Fruit fly (Drosophila melanogaster): ENCODE results near the gene Osi6.

Gene Osi6

DNA sequence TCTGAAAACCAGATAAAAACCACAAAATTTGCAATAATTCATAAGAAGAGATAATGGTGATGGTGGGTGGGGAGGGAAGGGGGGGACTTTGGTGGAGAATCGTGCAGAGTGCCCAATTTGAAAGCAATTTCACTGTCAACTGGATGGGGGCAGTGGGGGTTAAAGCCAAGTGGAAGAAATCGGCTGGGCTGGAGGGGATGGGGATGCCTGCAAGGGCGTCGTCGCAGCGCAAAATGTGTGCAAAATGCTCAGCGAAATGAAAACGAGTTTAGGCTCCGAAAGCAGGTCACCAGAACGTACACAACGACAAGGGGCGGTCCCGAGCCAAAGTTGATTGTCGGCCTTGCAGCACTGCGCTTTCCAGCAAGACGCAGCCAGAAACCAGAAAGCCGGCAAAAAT lies 18.3 kb downstream of the Osi6 start:
- TF ChIP-seq pad (GFP tag; optimal IDR thresholded peaks at IDR 0.05) (no peak), bab1 (GFP tag; optimal IDR thresholded peaks at IDR 0.05) (no peak), CG1620 (GFP tag; optimal IDR thresholded peaks at IDR 0.05) (no peak), cic (GFP tag; optimal IDR thresholded peaks at IDR 0.05) (no peak), tj (GFP tag; optimal IDR thresholded peaks at IDR 0.05) (no peak), CG12768 (GFP tag; optimal IDR thresholded peaks at IDR 0.05) (no peak), Clk (GFP tag; optimal IDR thresholded peaks at IDR 0.05) (no peak), CG7101 (tag; optimal IDR thresholded peaks at IDR 0.05) (no peak), CG5204 (GFP tag; optimal IDR thresholded peaks at IDR 0.05) (no peak), ovo (GFP tag; optimal IDR thresholded peaks at IDR 0.05) (no peak), CG11617 (GFP tag; optimal IDR thresholded peaks at IDR 0.05) (no peak), Crg-1 (GFP tag; optimal IDR thresholded peaks at IDR 0.05) (no peak), CG14711 (tag; optimal IDR thresholded peaks at IDR 0.05) (no peak), Hr96 (GFP tag; optimal IDR thresholded peaks at IDR 0.05) (no peak)

dm6 chr3R:6254438-6254837 lies 19.9 kb downstream of the Osi6 start:
- TF ChIP-seq CG14711 (tag; optimal IDR thresholded peaks at IDR 0.05) (no peak), cnc (optimal IDR thresholded peaks at IDR 0.05) (no peak), CG33017 (tag; optimal IDR thresholded peaks at IDR 0.05) (no peak), bab1 (GFP tag; optimal IDR thresholded peaks at IDR 0.05) (no peak), tj (GFP tag; optimal IDR thresholded peaks at IDR 0.05) (no peak), kay (GFP tag; ENCODE audit: borderline replicate concordance) (no peak), CG11617 (GFP tag; optimal IDR thresholded peaks at IDR 0.05) (no peak), Crg-1 (GFP tag; optimal IDR thresholded peaks at IDR 0.05) (no peak), cic (GFP tag; optimal IDR thresholded peaks at IDR 0.05) (no peak), Clk (GFP tag; optimal IDR thresholded peaks at IDR 0.05) (no peak), CG7045 (GFP tag; optimal IDR thresholded peaks at IDR 0.05) (no peak), Mnt (GFP tag; optimal IDR thresholded peaks at IDR 0.05) (no peak), ovo (GFP tag; optimal IDR thresholded peaks at IDR 0.05) (no peak), CG7101 (tag; optimal IDR thresholded peaks at IDR 0.05) (no peak)

dm6 chr3R:6254875-6255274 lies 20.4 kb downstream of the Osi6 start, which contains the start of gene Osi8:
TSS of gene Osi8 (plus strand) at chr3R:6255175.
- TF ChIP-seq CG33017 (tag; optimal IDR thresholded peaks at IDR 0.05), result no peak
- TF ChIP-seq toe (GFP tag; optimal IDR thresholded peaks at IDR 0.05), result no peak
- no peak for TF ChIP-seq CG5204 (GFP tag; optimal IDR thresholded peaks at IDR 0.05)
- no peak for TF ChIP-seq Hr96 (GFP tag; optimal IDR thresholded peaks at IDR 0.05)
- no peak for TF ChIP-seq cnc (optimal IDR thresholded peaks at IDR 0.05)
- TF ChIP-seq pad (GFP tag; optimal IDR thresholded peaks at IDR 0.05), result no peak
- no peak for TF ChIP-seq CG7045 (GFP tag; optimal IDR thresholded peaks at IDR 0.05)
- no peak for TF ChIP-seq CG14711 (tag; optimal IDR thresholded peaks at IDR 0.05)
- no peak for TF ChIP-seq CG1620 (GFP tag; optimal IDR thresholded peaks at IDR 0.05)
- no peak for TF ChIP-seq kay (GFP tag; ENCODE audit: borderline replicate concordance)
- TF ChIP-seq bab1 (GFP tag; optimal IDR thresholded peaks at IDR 0.05), result no peak
- no peak for TF ChIP-seq cic (GFP tag; optimal IDR thresholded peaks at IDR 0.05)
- TF ChIP-seq CG12768 (GFP tag; optimal IDR thresholded peaks at IDR 0.05), result no peak
- no peak for TF ChIP-seq CG11617 (GFP tag; optimal IDR thresholded peaks at IDR 0.05)
- no peak for TF ChIP-seq CG7101 (tag; optimal IDR thresholded peaks at IDR 0.05)
- no peak for TF ChIP-seq Mnt (GFP tag; optimal IDR thresholded peaks at IDR 0.05)
- TF ChIP-seq Crg-1 (GFP tag; optimal IDR thresholded peaks at IDR 0.05), result no peak

DNA sequence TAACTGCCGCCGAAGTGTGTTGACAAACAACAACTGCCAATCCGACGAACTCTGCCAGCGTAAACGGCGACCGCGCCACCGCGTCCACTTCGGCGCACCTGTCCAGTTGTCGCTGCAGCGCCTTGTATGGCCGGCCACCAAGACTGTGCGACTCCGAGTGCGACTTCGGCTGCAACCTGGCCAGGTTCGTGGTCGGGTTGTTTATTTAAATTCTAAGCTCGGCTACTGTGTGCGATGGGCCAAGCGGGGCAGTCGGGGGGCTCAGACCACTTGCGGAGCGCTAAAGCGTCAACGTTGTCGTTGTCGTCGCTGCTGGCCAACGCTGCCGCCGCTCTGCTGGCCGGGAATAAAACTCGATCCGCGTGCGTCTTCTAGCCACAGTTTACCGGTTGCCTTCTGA lies 25.3 kb downstream of the Osi6 start, which contains the start of gene Osi9:
TSS of gene Osi9 (plus strand) at position 375 of the 400 bp plus-strand sequence.
- TF ChIP-seq CG7045 (GFP tag; optimal IDR thresholded peaks at IDR 0.05), result no peak
- no peak for TF ChIP-seq CG5204 (GFP tag; optimal IDR thresholded peaks at IDR 0.05)
- no peak for TF ChIP-seq CG33017 (tag; optimal IDR thresholded peaks at IDR 0.05)
- TF ChIP-seq CG12768 (GFP tag; optimal IDR thresholded peaks at IDR 0.05), result no peak
- no peak for TF ChIP-seq tj (GFP tag; optimal IDR thresholded peaks at IDR 0.05)
- TF ChIP-seq kay (GFP tag; ENCODE audit: borderline replicate concordance), result no peak
- TF ChIP-seq CG7101 (tag; optimal IDR thresholded peaks at IDR 0.05), result no peak
- TF ChIP-seq cnc (optimal IDR thresholded peaks at IDR 0.05), result no peak
- TF ChIP-seq Clk (GFP tag; optimal IDR thresholded peaks at IDR 0.05), result no peak
- TF ChIP-seq Mnt (GFP tag; optimal IDR thresholded peaks at IDR 0.05), result no peak
- TF ChIP-seq Crg-1 (GFP tag; optimal IDR thresholded peaks at IDR 0.05), result no peak
- no peak for TF ChIP-seq CG11617 (GFP tag; optimal IDR thresholded peaks at IDR 0.05)
- TF ChIP-seq toe (GFP tag; optimal IDR thresholded peaks at IDR 0.05), result no peak
- TF ChIP-seq cic (GFP tag; optimal IDR thresholded peaks at IDR 0.05), result no peak
- TF ChIP-seq pad (GFP tag; optimal IDR thresholded peaks at IDR 0.05), result no peak
- TF ChIP-seq ovo (GFP tag; optimal IDR thresholded peaks at IDR 0.05), result no peak
- no peak for TF ChIP-seq CG14711 (tag; optimal IDR thresholded peaks at IDR 0.05)
- TF ChIP-seq Hr96 (GFP tag; optimal IDR thresholded peaks at IDR 0.05), result no peak

DNA sequence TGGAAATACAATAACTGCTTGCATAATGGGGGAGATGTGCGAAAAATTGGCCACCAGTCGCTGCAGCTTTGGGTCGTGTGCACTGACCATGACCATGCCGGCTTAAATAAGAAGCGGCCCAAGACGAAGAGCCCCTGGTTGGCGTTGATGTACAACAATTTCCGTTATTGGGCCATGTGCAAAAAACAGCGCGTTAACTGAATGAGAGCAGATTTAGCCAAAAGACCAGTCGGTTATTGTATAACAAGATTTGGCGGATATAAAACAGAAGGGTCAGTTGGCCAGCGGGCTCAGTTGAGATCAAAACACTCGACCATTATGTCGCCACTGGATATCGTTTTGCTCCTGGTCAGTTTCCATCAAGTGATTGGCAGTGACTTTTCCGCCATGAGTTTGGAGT lies 29.1 kb downstream of the Osi6 start, which contains the start of gene Osi10a:
TSS of gene Osi10a (plus strand) at position 301 of the 400 bp plus-strand sequence.
- no peak for TF ChIP-seq CG12768 (GFP tag; optimal IDR thresholded peaks at IDR 0.05)
- no peak for TF ChIP-seq CG33017 (tag; optimal IDR thresholded peaks at IDR 0.05)
- no peak for TF ChIP-seq CG1620 (GFP tag; optimal IDR thresholded peaks at IDR 0.05)

DNA sequence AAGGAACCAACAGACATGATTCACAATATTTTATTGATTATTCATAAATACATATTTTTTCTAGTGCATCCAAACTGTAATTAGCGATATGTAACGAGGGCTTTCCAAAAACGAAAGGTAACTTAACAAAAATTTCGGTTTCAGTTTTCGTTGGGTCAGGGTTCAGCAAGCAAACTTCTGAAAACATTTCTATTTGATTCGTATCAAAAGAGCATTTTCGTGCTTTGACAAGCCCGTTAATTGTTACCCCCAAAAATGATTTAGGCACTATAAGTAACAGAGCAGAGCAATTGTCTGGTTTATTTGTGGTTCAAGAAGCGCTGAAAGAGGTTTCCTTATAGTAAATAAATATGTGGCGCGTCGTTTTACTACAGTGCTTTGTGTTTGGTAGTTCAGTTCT lies 31.4 kb downstream of the Osi6 start, which contains the start of gene Osi10b:
TSS of gene Osi10b (plus strand) at position 301 of the 400 bp plus-strand sequence.
- TF ChIP-seq CG14711 (tag; optimal IDR thresholded peaks at IDR 0.05), result no peak
- no peak for TF ChIP-seq tj (GFP tag; optimal IDR thresholded peaks at IDR 0.05)
- no peak for TF ChIP-seq CG1620 (GFP tag; optimal IDR thresholded peaks at IDR 0.05)
- TF ChIP-seq CG5204 (GFP tag; optimal IDR thresholded peaks at IDR 0.05), result no peak
- TF ChIP-seq Crg-1 (GFP tag; optimal IDR thresholded peaks at IDR 0.05), result no peak
- TF ChIP-seq pad (GFP tag; optimal IDR thresholded peaks at IDR 0.05), result no peak
- no peak for TF ChIP-seq CG12768 (GFP tag; optimal IDR thresholded peaks at IDR 0.05)
- no peak for TF ChIP-seq CG33017 (tag; optimal IDR thresholded peaks at IDR 0.05)
- TF ChIP-seq kay (GFP tag; ENCODE audit: borderline replicate concordance), result no peak
- no peak for TF ChIP-seq bab1 (GFP tag; optimal IDR thresholded peaks at IDR 0.05)
- no peak for TF ChIP-seq cnc (optimal IDR thresholded peaks at IDR 0.05)
- TF ChIP-seq Mnt (GFP tag; optimal IDR thresholded peaks at IDR 0.05), result no peak
- TF ChIP-seq cic (GFP tag; optimal IDR thresholded peaks at IDR 0.05), result no peak
- no peak for TF ChIP-seq toe (GFP tag; optimal IDR thresholded peaks at IDR 0.05)
- TF ChIP-seq CG7101 (tag; optimal IDR thresholded peaks at IDR 0.05), result no peak
- TF ChIP-seq ovo (GFP tag; optimal IDR thresholded peaks at IDR 0.05), result no peak
- no peak for TF ChIP-seq Clk (GFP tag; optimal IDR thresholded peaks at IDR 0.05)
- no peak for TF ChIP-seq CG7045 (GFP tag; optimal IDR thresholded peaks at IDR 0.05)
- TF ChIP-seq Hr96 (GFP tag; optimal IDR thresholded peaks at IDR 0.05), result no peak

Data from whole organism, adult.